Worm (Caenorhabditis elegans) whole organism, L3 larva: Measurements from ENCODE around the gene nspd-2.
A peak's percentile ranks its signal among the peaks of the same experiment; 100 is the strongest.
"Not testable (repeated sequence)": the region's sequence is repeated elsewhere in the genome, so short reads cannot be mapped to it uniquely, and the experiment has no call there.

ENCODE experiments used
- R02D3.7 ChIP-seq: fragments of 150-350 bp; optimal IDR thresholded peaks from 2 replicates; lab custom pipeline; 2014; ENCODE audit warnings: missing biosample characterization, missing genetic modification characterization
- ZK546.5 ChIP-seq: sonication (generic microtip); optimal IDR thresholded peaks from 2 replicates; lab custom pipeline; 2017; ENCODE audit warnings: missing biosample characterization, missing genetic modification characterization
- aly-2 ChIP-seq: fragments of 150-350 bp; optimal IDR thresholded peaks from 2 replicates; lab custom pipeline; 2014; ENCODE audit warnings: missing biosample characterization, missing genetic modification characterization
- ama-1 ChIP-seq: fragments of 150-350 bp; optimal IDR thresholded peaks from 2 replicates; lab custom pipeline; 2018
- ceh-28 ChIP-seq: fragments of 150-350 bp; optimal IDR thresholded peaks from 2 replicates; lab custom pipeline; 2014; ENCODE audit warnings: missing biosample characterization, missing genetic modification reagents, missing genetic modification characterization
- egl-27 ChIP-seq: sonication (generic microtip); optimal IDR thresholded peaks from 4 replicates; lab custom pipeline; 2017; ENCODE audit warnings: missing biosample characterization, missing genetic modification reagents, missing genetic modification characterization
- egl-5 ChIP-seq: fragments of 150-350 bp; optimal IDR thresholded peaks from 2 replicates; lab custom pipeline; 2017; ENCODE audit warnings: missing biosample characterization, missing genetic modification reagents, missing genetic modification characterization, inconsistent platforms
- elt-2 ChIP-seq: sonication (generic microtip); optimal IDR thresholded peaks from 2 replicates; lab custom pipeline; 2016; ENCODE audit warnings: missing genetic modification reagents, mild to moderate bottlenecking, missing genetic modification characterization, missing compliant biosample characterization
- elt-3 ChIP-seq, 3 experiments: fragments of 150-350 bp in 1 of 3; sonication (generic microtip) in 2 of 3; optimal IDR thresholded peaks; 2 replicates in 2 of 3; 4 replicates in 1 of 3; lab custom pipeline; 2014 to 2017; ENCODE audit warnings: missing biosample characterization in 3 of 3, missing genetic modification characterization in 3 of 3
- fkh-10 ChIP-seq: sonication (generic microtip); optimal IDR thresholded peaks from 2 replicates; lab custom pipeline; 2017; ENCODE audit warnings: missing biosample characterization, missing genetic modification reagents, missing genetic modification characterization
- fkh-2 ChIP-seq: fragments of 150-350 bp; optimal IDR thresholded peaks from 2 replicates; lab custom pipeline; 2014; ENCODE audit warnings: missing biosample characterization, missing genetic modification reagents, missing genetic modification characterization
- fos-1 ChIP-seq: fragments of 150-350 bp; optimal IDR thresholded peaks from 2 replicates; lab custom pipeline; 2014; ENCODE audit warnings: missing biosample characterization, missing genetic modification characterization
- hmg-11 ChIP-seq: sonication (generic microtip); optimal IDR thresholded peaks from 2 replicates; lab custom pipeline; 2016; ENCODE audit warnings: missing genetic modification characterization, missing compliant biosample characterization
- jun-1 ChIP-seq: fragments of 150-350 bp; optimal IDR thresholded peaks from 2 replicates; lab custom pipeline; 2014; ENCODE audit warnings: missing biosample characterization, missing genetic modification reagents, missing genetic modification characterization
- lin-15B ChIP-seq: fragments of 150-350 bp; optimal IDR thresholded peaks from 2 replicates; lab custom pipeline; 2014; ENCODE audit warnings: missing biosample characterization, missing genetic modification characterization
- lin-39 ChIP-seq: fragments of 150-350 bp; optimal IDR thresholded peaks from 2 replicates; lab custom pipeline; 2018; ENCODE audit warnings: missing biosample characterization, missing genetic modification reagents, missing genetic modification characterization
- mdl-1 ChIP-seq: fragments of 150-350 bp; optimal IDR thresholded peaks from 2 replicates; lab custom pipeline; 2014; ENCODE audit warnings: missing biosample characterization, missing genetic modification characterization
- mml-1 ChIP-seq: fragments of 150-350 bp; sonication (generic microtip); optimal IDR thresholded peaks from 3 replicates; lab custom pipeline; 2014; ENCODE audit warnings: missing biosample characterization, missing genetic modification characterization
- nhr-11 ChIP-seq: fragments of 150-350 bp; optimal IDR thresholded peaks from 2 replicates; lab custom pipeline; 2014; ENCODE audit warnings: missing biosample characterization, missing genetic modification characterization
- nhr-23 ChIP-seq: fragments of 150-350 bp; optimal IDR thresholded peaks from 2 replicates; lab custom pipeline; 2014; ENCODE audit warnings: missing biosample characterization, missing genetic modification reagents, missing genetic modification characterization
- nhr-237 ChIP-seq: fragments of 150-350 bp; optimal IDR thresholded peaks from 2 replicates; lab custom pipeline; 2014; ENCODE audit warnings: missing biosample characterization, missing genetic modification characterization
- nhr-28 ChIP-seq: fragments of 150-350 bp; optimal IDR thresholded peaks from 2 replicates; lab custom pipeline; 2014; ENCODE audit warnings: missing biosample characterization, missing genetic modification characterization
- nhr-43 ChIP-seq: sonication (generic microtip); optimal IDR thresholded peaks from 2 replicates; lab custom pipeline; 2016; ENCODE audit warnings: mild to moderate bottlenecking, missing genetic modification characterization, missing compliant biosample characterization; ENCODE audit not compliant: poor library complexity, severe bottlenecking
- nhr-76 ChIP-seq: fragments of 150-350 bp; sonication (generic microtip); optimal IDR thresholded peaks from 5 replicates; lab custom pipeline; 2014; ENCODE audit warnings: missing biosample characterization, missing genetic modification characterization
- nhr-77 ChIP-seq: fragments of 150-350 bp; optimal IDR thresholded peaks from 2 replicates; lab custom pipeline; 2014; ENCODE audit warnings: missing biosample characterization, missing genetic modification characterization
- pqm-1 ChIP-seq: fragments of 150-350 bp; optimal IDR thresholded peaks from 2 replicates; lab custom pipeline; 2017; ENCODE audit warnings: missing biosample characterization, missing genetic modification characterization, inconsistent platforms
- skn-1 ChIP-seq: fragments of 150-350 bp; optimal IDR thresholded peaks from 2 replicates; lab custom pipeline; 2014; ENCODE audit warnings: missing biosample characterization, missing genetic modification characterization
- snpc-4 ChIP-seq: fragments of 150-350 bp; optimal IDR thresholded peaks from 2 replicates; lab custom pipeline; 2014; ENCODE audit warnings: missing biosample characterization, missing genetic modification characterization
- tbx-2 ChIP-seq: sonication (generic microtip); optimal IDR thresholded peaks from 2 replicates; lab custom pipeline; 2016; ENCODE audit warnings: mild to moderate bottlenecking, missing genetic modification characterization, missing compliant biosample characterization
- unc-39 ChIP-seq: sonication (generic microtip); optimal IDR thresholded peaks from 4 replicates; lab custom pipeline; 2017; ENCODE audit warnings: missing biosample characterization, missing genetic modification characterization
- unc-62 ChIP-seq: fragments of 150-350 bp; sonication (generic microtip); optimal IDR thresholded peaks from 4 replicates; lab custom pipeline; 2014; ENCODE audit warnings: missing biosample characterization, missing genetic modification reagents, missing genetic modification characterization
- zag-1 ChIP-seq: fragments of 150-350 bp; optimal IDR thresholded peaks from 2 replicates; lab custom pipeline; 2014; ENCODE audit warnings: missing biosample characterization, missing genetic modification characterization
- ztf-11 ChIP-seq: fragments of 150-350 bp; optimal IDR thresholded peaks from 2 replicates; lab custom pipeline; 2014; ENCODE audit warnings: missing biosample characterization, missing genetic modification characterization

Gene nspd-2

DNA sequence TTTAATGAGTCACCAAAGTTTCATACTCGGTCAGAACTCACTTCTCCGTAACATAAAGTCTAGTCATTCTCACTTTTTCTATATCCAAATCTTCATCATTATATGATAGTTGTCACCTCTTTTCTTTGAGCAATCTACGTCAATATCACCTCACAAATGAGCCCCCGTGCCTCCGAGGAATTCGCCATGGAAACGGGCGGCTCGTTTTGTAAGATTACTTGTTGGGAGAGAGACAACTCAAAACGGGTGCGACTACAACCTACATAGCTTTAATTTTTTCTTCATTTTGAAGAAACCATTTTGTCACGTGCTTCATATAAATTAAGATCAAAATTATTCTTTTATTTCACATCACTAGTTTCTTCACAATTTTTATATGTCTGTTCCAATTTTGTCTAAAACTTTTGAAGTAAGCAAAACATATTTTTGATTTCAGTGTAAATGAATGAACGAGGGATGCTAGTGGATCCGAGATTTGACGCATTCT is 35.1 kb downstream of the nspd-2 start, which contains the start of gene nhr-4:
TSS of gene nhr-4 (plus strand) at position 437 of the 487 bp plus-strand sequence.
- TF ChIP-seq nhr-77 (tag; lab: Kevin White, UChicago), result no peak
- TF ChIP-seq ama-1 (lab: Kevin White, UChicago), result no peak
- TF ChIP-seq R02D3.7 (tag; lab: Kevin White, UChicago), result no peak
- TF ChIP-seq nhr-76 (tag; lab: Kevin White, UChicago), result no peak
- no peak for TF ChIP-seq nhr-28 (tag; lab: Kevin White, UChicago)
- TF ChIP-seq fkh-2 (tag; lab: Kevin White, UChicago), result no peak
- no peak for TF ChIP-seq nhr-11 (tag; lab: Kevin White, UChicago)
- no peak for TF ChIP-seq snpc-4 (tag; lab: Kevin White, UChicago)
- TF ChIP-seq elt-3 (tag; optimal IDR thresholded peaks at IDR 0.05; lab: Kevin White, UChicago), result no peak
- TF ChIP-seq mml-1, result no peak
- TF ChIP-seq tbx-2 (tag; lab: Kevin White, UChicago), result no peak
- TF ChIP-seq ceh-28 (tag; lab: Kevin White, UChicago), result no peak
- TF ChIP-seq ZK546.5 (tag; lab: Kevin White, UChicago), result no peak
- TF ChIP-seq skn-1 (tag; lab: Kevin White, UChicago), result no peak
- no peak for TF ChIP-seq fkh-10 (GFP tag; lab: Kevin White, UChicago)
- no peak for TF ChIP-seq unc-39
- no peak for TF ChIP-seq egl-27
- TF ChIP-seq aly-2 (tag; lab: Kevin White, UChicago), result no peak
- TF ChIP-seq nhr-237 (tag; lab: Kevin White, UChicago), result no peak

DNA sequence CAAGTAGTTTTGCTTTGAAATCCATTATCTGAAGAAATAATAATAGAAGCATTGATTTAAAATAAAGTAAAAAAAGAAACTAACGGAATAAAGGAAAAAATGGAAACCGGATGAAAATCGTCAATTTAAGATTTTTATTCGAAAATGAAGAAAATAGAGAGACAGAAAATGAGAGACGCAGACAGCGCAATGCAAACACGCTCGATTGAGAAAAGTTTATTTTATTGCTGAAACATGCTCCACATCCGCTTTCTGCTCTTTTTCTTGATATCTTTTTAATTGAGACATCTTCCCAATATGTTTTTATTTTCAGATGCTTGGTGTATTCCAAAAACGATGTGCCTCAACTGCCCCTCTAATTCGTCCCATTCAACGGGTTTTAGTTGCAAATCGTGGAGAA is 40.4 kb downstream of the nspd-2 start, which contains the start of the genes prp-18 and mccc-1:
TSS of gene prp-18 (minus strand) at position 127 of the 400 bp plus-strand sequence.
TSS of gene mccc-1 (plus strand) at position 314 of the 400 bp plus-strand sequence.
- TF ChIP-seq mdl-1 (tag; lab: Kevin White, UChicago), result no peak
- TF ChIP-seq elt-2, result peak; percentile 34
- no peak for TF ChIP-seq jun-1 (tag; lab: Kevin White, UChicago)
- TF ChIP-seq egl-5 (tag; lab: Kevin White, UChicago), result peak; percentile 64
- peak; percentile 78 for TF ChIP-seq lin-15B (tag; lab: Kevin White, UChicago)
- TF ChIP-seq snpc-4 (tag; lab: Kevin White, UChicago), result peak; percentile 61
- TF ChIP-seq nhr-11 (tag; lab: Kevin White, UChicago), result no peak
- TF ChIP-seq lin-39 (tag; lab: Kevin White, UChicago), result peak; percentile 59
- TF ChIP-seq hmg-11, result peak; percentile 19
- peak; percentile 13 for TF ChIP-seq pqm-1 (tag; lab: Kevin White, UChicago)

DNA sequence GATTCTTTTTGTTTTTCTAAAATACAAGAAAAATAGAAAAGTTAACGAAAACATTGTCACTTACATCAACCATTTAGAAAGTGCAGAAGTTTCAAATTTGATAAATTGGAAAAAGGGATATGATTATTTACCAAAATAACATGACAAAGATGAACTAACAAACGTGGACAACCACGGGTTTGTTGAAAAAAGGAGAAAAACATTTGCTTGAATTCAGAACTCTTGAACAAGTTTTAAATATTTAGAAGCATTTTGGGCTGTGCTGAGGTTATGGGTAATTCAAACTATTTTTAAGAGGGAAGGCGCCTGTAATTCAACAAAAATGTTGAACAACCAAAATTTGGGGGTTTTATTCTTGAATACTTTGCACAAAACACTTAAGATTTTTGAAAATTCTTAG is 46.0 kb downstream of the nspd-2 start, which contains the start of gene ttbk-3:
TSS of gene ttbk-3 (minus strand) at position 101 of the 400 bp plus-strand sequence.
- no peak for TF ChIP-seq ztf-11 (tag; lab: Kevin White, UChicago)
- no peak for TF ChIP-seq mdl-1 (tag; lab: Kevin White, UChicago)
- TF ChIP-seq R02D3.7 (tag; lab: Kevin White, UChicago), result no peak
- no peak for TF ChIP-seq lin-15B (tag; lab: Kevin White, UChicago)
- TF ChIP-seq fos-1 (tag; lab: Kevin White, UChicago), result no peak
- no peak for TF ChIP-seq nhr-23 (tag; lab: Kevin White, UChicago)
- no peak for TF ChIP-seq zag-1
- TF ChIP-seq jun-1 (tag; lab: Kevin White, UChicago), result no peak
- no peak for TF ChIP-seq ceh-28 (tag; lab: Kevin White, UChicago)
- TF ChIP-seq egl-5 (tag; lab: Kevin White, UChicago), result no peak
- TF ChIP-seq nhr-77 (tag; lab: Kevin White, UChicago), result no peak
- TF ChIP-seq nhr-28 (tag; lab: Kevin White, UChicago), result no peak
- TF ChIP-seq unc-39, result no peak
- TF ChIP-seq, all 47 proteins: peak for 0

DNA sequence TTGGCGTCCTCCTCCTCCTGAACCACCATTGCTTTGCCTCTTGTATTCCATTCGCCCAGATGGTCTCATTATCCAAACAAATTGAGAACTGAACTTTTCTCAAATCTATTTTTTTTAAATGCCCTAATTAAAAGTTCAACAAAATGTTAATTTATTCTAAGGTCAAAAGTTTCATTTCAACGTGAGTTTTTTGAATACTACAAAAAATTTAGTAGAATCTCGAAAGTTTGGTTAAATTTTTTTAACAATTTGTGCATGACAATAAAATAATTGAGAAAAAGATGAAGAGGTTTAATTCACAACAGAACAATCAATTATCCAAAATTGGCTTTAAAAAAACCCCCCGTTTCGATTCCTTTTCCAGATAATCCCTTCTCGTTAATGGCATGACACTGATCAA is 48.1 kb downstream of the nspd-2 start, which contains the start of gene F32B6.4:
TSS of gene F32B6.4 (minus strand) at position 101 of the 400 bp plus-strand sequence.
- TF ChIP-seq hmg-11 (no peak), nhr-43 (tag; lab: Kevin White, UChicago) (no peak), ZK546.5 (tag; lab: Kevin White, UChicago) (no peak), mml-1 (no peak)
- TF ChIP-seq, all 47 proteins: peak for 0

DNA sequence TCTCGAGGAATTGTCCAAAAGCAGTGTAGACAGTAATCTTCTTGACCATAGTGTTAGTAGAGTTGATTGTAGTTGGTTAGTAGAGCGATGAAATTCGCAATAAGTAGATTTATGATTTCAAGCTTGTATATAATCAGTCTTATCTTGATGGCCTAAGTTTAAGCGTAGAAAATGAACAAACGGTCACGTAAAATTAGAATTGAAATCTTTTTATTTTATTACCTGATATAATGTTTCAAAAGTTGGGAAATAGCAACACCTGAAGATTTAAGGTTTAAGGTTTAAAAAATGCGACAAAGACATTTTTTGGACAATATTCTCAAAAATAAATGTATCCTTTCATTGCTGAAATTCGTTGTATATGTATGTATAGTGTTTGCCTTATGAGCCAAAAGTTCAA is 49.8 kb downstream of the nspd-2 start, which contains the start of gene sss-1:
TSS of gene sss-1 (minus strand) at position 101 of the 400 bp plus-strand sequence.
- not testable (repeated sequence) for TF ChIP-seq ztf-11 (tag; lab: Kevin White, UChicago); unc-62 (GFP tag; lab: Kevin White, UChicago); nhr-76 (tag; lab: Kevin White, UChicago)
- TF ChIP-seq, all 47 proteins: peak for 0; not testable (repeated sequence) for 47
